Worm (Caenorhabditis elegans): ENCODE results near the gene Y43D4A.1.

The Y43D4A.1 gene

DNA sequence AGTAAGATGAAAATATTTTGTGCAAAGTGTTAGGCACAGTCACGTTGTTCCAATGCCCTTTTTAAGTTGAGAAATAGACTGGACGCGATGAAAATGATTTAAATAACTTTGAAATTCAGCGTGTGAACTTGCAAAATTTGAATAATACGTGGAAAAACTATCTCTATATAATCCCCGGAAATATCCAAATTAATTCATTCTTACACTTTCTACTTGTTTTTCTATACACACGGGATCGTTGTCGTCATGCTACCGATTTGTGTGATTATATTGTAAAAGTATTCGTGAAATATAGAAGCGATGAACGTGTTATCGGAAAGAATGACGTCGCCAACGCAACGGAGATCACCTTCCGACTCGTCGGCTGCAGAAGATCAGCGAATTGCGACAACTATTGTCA lies at the start of gene Y43D4A.1:
TSS of gene Y43D4A.1 (plus strand) at position 301 of the 400 bp plus-strand sequence.
- TF ChIP-seq che-1 (tag; optimal IDR thresholded peaks at IDR 0.05), result no peak
- no peak for TF ChIP-seq madf-2 (tag; optimal IDR thresholded peaks at IDR 0.05)
- no peak for TF ChIP-seq zip-5 (tag; optimal IDR thresholded peaks at IDR 0.05)
- TF ChIP-seq syd-9 (tag; optimal IDR thresholded peaks at IDR 0.05), result no peak
- TF ChIP-seq ceh-22 (tag; optimal IDR thresholded peaks at IDR 0.05), result no peak
- no peak for TF ChIP-seq hlh-30 (tag; optimal IDR thresholded peaks at IDR 0.05; ENCODE audit: insufficient read depth)
- TF ChIP-seq K09A11.1 (tag; optimal IDR thresholded peaks at IDR 0.05; ENCODE audit: insufficient read depth), result no peak
- no peak for TF ChIP-seq gmeb-2 (tag; optimal IDR thresholded peaks at IDR 0.05)
- TF ChIP-seq ceh-45 (GFP tag; IDR thresholded peaks at IDR 0.05), result no peak
- no peak for TF ChIP-seq odd-2 (tag; optimal IDR thresholded peaks at IDR 0.05)
- no peak for TF ChIP-seq eyg-1 (tag; optimal IDR thresholded peaks at IDR 0.05)
- no peak for TF ChIP-seq unc-3 (GFP tag; conservative IDR thresholded peaks at IDR 0.05)
- TF ChIP-seq unc-3 (tag; optimal IDR thresholded peaks at IDR 0.05), result no peak
- TF ChIP-seq ceh-30 (tag; optimal IDR thresholded peaks at IDR 0.05), result no peak
- no peak for TF ChIP-seq nfya-1 (tag; optimal IDR thresholded peaks at IDR 0.05)
- TF ChIP-seq fax-1 (tag; optimal IDR thresholded peaks at IDR 0.05), result no peak
- TF ChIP-seq elt-2 (tag; optimal IDR thresholded peaks at IDR 0.05), result no peak
- no peak for TF ChIP-seq ceh-34 (tag; optimal IDR thresholded peaks at IDR 0.05)
- TF ChIP-seq ztf-16 (tag; optimal IDR thresholded peaks at IDR 0.05), result no peak

ce11 chrIV:16694567-16694966 lies 49.1 kb upstream of the Y43D4A.1 start, which contains the start of gene Y51H4A.941:
Y51H4A.941 (minus strand) TSS chrIV:16694667.
- TF ChIP-seq hlh-15 (tag; optimal IDR thresholded peaks at IDR 0.05) (no peak), pros-1 (tag; optimal IDR thresholded peaks at IDR 0.05) (no peak), lin-11 (tag; optimal IDR thresholded peaks at IDR 0.05) (no peak), ztf-16 (tag; optimal IDR thresholded peaks at IDR 0.05) (no peak), dmd-4 (tag; optimal IDR thresholded peaks at IDR 0.05; ENCODE audit: borderline replicate concordance) (no peak), ceh-14 (tag; optimal IDR thresholded peaks at IDR 0.05) (no peak), ceh-24 (tag; optimal IDR thresholded peaks at IDR 0.05) (no peak), fax-1 (tag; optimal IDR thresholded peaks at IDR 0.05) (no peak), ceh-48 (tag; optimal IDR thresholded peaks at IDR 0.05) (no peak), pat-9 (tag; optimal IDR thresholded peaks at IDR 0.05) (no peak), elt-2 (tag; optimal IDR thresholded peaks at IDR 0.05) (no peak), pha-4 (tag; optimal IDR thresholded peaks at IDR 0.05) (no peak)

- TF ChIP-seq ceh-48 (tag; optimal IDR thresholded peaks at IDR 0.05) (no peak), ceh-19 (GFP tag; optimal IDR thresholded peaks at IDR 0.05) (no peak), pqm-1 (tag; optimal IDR thresholded peaks at IDR 0.05) (no peak), hlh-30 (tag; optimal IDR thresholded peaks at IDR 0.05; ENCODE audit: insufficient read depth) (no peak), ceh-9 (tag; optimal IDR thresholded peaks at IDR 0.05) (no peak), C38D4.7 (GFP tag; optimal IDR thresholded peaks at IDR 0.05) (no peak)
Observed at ce11 chrIV:16696422-16696821, 47.2 kb upstream of the Y43D4A.1 start.

ce11 chrIV:16706950-16707349 lies 36.7 kb upstream of the Y43D4A.1 start:
- TF ChIP-seq ttx-3 (tag; optimal IDR thresholded peaks at IDR 0.05), result no peak
- TF ChIP-seq lim-6 (tag; optimal IDR thresholded peaks at IDR 0.05), result no peak
- TF ChIP-seq C08G9.2 (tag; optimal IDR thresholded peaks at IDR 0.05), result no peak
- TF ChIP-seq pros-1 (tag; optimal IDR thresholded peaks at IDR 0.05), result no peak
- no peak for TF ChIP-seq sox-2 (GFP tag; IDR thresholded peaks at IDR 0.05)
- no peak for TF ChIP-seq unc-55 (GFP tag; optimal IDR thresholded peaks at IDR 0.05)
- no peak for TF ChIP-seq ztf-16 (tag; optimal IDR thresholded peaks at IDR 0.05)
- no peak for TF ChIP-seq dve-1 (tag; optimal IDR thresholded peaks at IDR 0.05)
- no peak for TF ChIP-seq zip-5 (tag; optimal IDR thresholded peaks at IDR 0.05)
- TF ChIP-seq rnt-1 (tag; optimal IDR thresholded peaks at IDR 0.05), result no peak
- no peak for TF ChIP-seq fkh-6 (tag; optimal IDR thresholded peaks at IDR 0.05)
- TF ChIP-seq dmd-4 (tag; optimal IDR thresholded peaks at IDR 0.05; ENCODE audit: borderline replicate concordance), result no peak
- no peak for TF ChIP-seq hlh-6 (tag; optimal IDR thresholded peaks at IDR 0.05)
- TF ChIP-seq elt-2 (tag; optimal IDR thresholded peaks at IDR 0.05), result no peak
